Worm (Caenorhabditis elegans): ENCODE results near the gene srh-30.

ce11 chrV:6731594-6731993 lies 40.0 kb downstream of the srh-30 start, which contains the start of gene grl-9:
- TF ChIP-seq nhr-237 (tag; optimal IDR thresholded peaks at IDR 0.05) (no peak), lin-13 (tag; optimal IDR thresholded peaks at IDR 0.05) (no peak), snpc-4 (tag; optimal IDR thresholded peaks at IDR 0.05) (no peak), elt-3 (tag; optimal IDR thresholded peaks at IDR 0.05) (no peak), nhr-28 (tag; optimal IDR thresholded peaks at IDR 0.05) (no peak), ceh-83 (GFP tag; optimal IDR thresholded peaks at IDR 0.05) (no peak), sptf-1 (tag; optimal IDR thresholded peaks at IDR 0.05) (no peak), blmp-1 (tag; optimal IDR thresholded peaks at IDR 0.05) (no peak)

Measured in whole organism, mixed stage, embryonic.